Worm (Caenorhabditis elegans): Measurements from ENCODE around the gene M01B2.10.
A peak's percentile ranks its signal among the peaks of the same experiment; 100 is the strongest.
"Not testable (repeated sequence)": the region's sequence is repeated elsewhere in the genome, so short reads cannot be mapped to it uniquely, and the experiment has no call there.

The M01B2.10 gene

DNA sequence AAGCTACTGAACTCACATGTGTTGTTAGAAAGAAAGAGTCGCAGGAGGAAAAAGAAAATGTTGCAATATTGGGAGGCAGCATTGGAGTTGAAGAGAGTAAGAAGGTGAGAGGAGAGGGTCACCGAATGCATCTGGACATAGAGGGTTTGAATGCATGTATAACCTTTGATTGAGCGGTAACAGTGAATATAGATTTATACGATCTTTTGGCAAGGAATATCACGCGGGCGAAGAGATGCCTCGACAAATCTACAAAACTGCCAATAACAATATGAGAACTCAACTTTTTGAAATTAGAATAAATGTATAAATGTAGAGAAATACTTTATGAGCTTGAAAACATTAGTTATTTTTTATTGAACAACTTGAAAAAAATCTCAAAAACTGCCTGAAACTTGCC lies at the start of gene M01B2.10:
Gene M01B2.10 (minus strand): TSS at position 101 of the 400 bp plus-strand sequence.
- not testable (repeated sequence) for TF ChIP-seq mdl-1, nhr-25, hmg-11 (tag; optimal IDR thresholded peaks at IDR 0.05)

DNA sequence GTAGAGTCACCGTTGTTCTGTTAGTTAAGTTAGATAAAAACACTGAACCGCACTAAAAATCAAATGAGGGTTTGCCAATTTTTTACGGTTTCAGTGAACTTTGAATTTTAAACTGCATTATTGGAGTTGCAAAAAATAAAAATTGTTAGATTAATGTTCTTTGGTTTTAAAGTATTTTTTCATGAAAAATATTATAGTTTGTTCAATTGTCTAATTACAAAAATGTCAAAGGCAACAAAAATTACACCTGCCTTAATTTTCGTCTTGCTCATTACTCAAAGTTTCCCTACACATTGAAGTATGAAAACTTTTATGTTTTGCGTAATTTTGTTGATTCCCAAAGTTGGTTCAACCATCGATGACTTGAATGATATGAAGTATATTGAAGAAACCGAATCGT lies 48.5 kb upstream of the M01B2.10 start, which contains the start of gene irld-62:
Gene irld-62 (plus strand): TSS at position 301 of the 400 bp plus-strand sequence.
- no peak for TF ChIP-seq fkh-2 (tag; optimal IDR thresholded peaks at IDR 0.05)
- no peak for TF ChIP-seq mdl-1 (tag; optimal IDR thresholded peaks at IDR 0.05)
- no peak for TF ChIP-seq R02D3.7 (tag; optimal IDR thresholded peaks at IDR 0.05)
- no peak for TF ChIP-seq skn-1 (tag; optimal IDR thresholded peaks at IDR 0.05)
- TF ChIP-seq nhr-25 (tag; optimal IDR thresholded peaks at IDR 0.05), result no peak
- no peak for TF ChIP-seq unc-62 (GFP tag; optimal IDR thresholded peaks at IDR 0.05)
- TF ChIP-seq egl-27 (tag; optimal IDR thresholded peaks at IDR 0.05), result no peak
- no peak for TF ChIP-seq jun-1 (tag; optimal IDR thresholded peaks at IDR 0.05)

DNA sequence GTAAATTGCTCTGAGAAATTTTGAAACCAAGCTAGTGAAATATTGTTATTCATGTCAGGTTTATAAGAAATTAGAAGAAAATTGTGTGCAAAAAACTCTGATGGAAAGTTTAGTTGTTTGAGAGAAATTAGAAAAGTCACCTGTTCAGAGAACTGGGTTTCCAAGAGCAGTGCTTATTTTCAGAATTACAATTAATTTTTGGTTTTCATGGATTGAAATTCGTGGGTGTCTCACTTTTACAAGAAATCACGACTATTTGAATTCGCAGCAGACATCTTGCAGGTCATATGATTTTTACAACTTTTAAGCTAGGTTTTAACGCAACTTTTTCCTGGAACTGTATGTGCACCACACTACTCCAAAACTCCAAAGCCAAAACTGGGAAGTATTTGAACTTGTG lies 46.8 kb upstream of the M01B2.10 start, which contains the start of gene srz-10:
Gene srz-10 (minus strand): TSS at position 88 of the 400 bp plus-strand sequence.
- no peak for TF ChIP-seq mdl-1 (tag; optimal IDR thresholded peaks at IDR 0.05)
- no peak for TF ChIP-seq daf-12 (tag; optimal IDR thresholded peaks at IDR 0.05)
- TF ChIP-seq fkh-2 (tag; optimal IDR thresholded peaks at IDR 0.05), result no peak
- TF ChIP-seq snpc-4 (tag; optimal IDR thresholded peaks at IDR 0.05), result no peak
- TF ChIP-seq aly-2 (tag; optimal IDR thresholded peaks at IDR 0.05), result no peak
- TF ChIP-seq elt-1 (tag; optimal IDR thresholded peaks at IDR 0.05), result no peak
- TF ChIP-seq elt-2 (tag; optimal IDR thresholded peaks at IDR 0.05), result no peak
- no peak for TF ChIP-seq lsy-12 (tag; optimal IDR thresholded peaks at IDR 0.05)
- no peak for TF ChIP-seq nhr-77 (tag; optimal IDR thresholded peaks at IDR 0.05)

- TF ChIP-seq tbx-2 (tag; optimal IDR thresholded peaks at IDR 0.05) (no peak), nhr-12 (tag; optimal IDR thresholded peaks at IDR 0.05) (no peak), elt-2 (tag; optimal IDR thresholded peaks at IDR 0.05) (no peak), lin-39 (tag; optimal IDR thresholded peaks at IDR 0.05) (no peak), fkh-2 (tag; optimal IDR thresholded peaks at IDR 0.05) (no peak), nhr-76 (tag; optimal IDR thresholded peaks at IDR 0.05) (no peak), sea-2 (GFP tag; optimal IDR thresholded peaks at IDR 0.05) (no peak), mml-1 (tag; optimal IDR thresholded peaks at IDR 0.05) (no peak), pha-4 (tag; optimal IDR thresholded peaks at IDR 0.05) (no peak), zag-1 (tag; optimal IDR thresholded peaks at IDR 0.05) (no peak), unc-62 (GFP tag; optimal IDR thresholded peaks at IDR 0.05) (no peak), ZK546.5 (tag; optimal IDR thresholded peaks at IDR 0.05) (no peak), egl-27 (tag; optimal IDR thresholded peaks at IDR 0.05) (no peak)
These were observed 44.5 kb upstream of the M01B2.10 start, which contains the start of gene T26H8.4 for ce11 chrV:15306745-15307144. Gene T26H8.4, minus strand, starts transcription at chrV:15306845.

- TF ChIP-seq nhr-76 (tag; optimal IDR thresholded peaks at IDR 0.05) (no peak), ceh-28 (tag; optimal IDR thresholded peaks at IDR 0.05) (no peak)
These were observed 43.3 kb upstream of the M01B2.10 start, which contains the start of gene T26H8.5 for ce11 chrV:15305502-15305901. Gene T26H8.5, minus strand, starts transcription at chrV:15305602.

DNA sequence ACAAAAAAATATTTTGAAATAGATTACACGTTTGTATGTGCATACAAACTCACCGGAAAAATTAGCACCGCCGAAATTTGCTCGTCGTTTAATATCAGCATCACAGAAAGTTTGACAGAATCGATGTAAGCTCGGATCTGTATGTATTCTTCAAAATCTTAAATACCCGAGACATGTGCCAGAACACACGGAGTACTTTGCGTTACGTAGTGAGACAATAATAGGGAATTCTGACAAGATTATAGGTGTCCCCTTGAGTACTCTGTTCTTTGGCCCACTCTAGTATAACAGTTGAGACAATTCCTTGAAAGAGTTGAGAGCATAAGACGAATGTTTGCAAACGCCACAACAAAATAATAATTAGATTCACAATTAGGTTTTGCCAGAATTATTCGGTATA lies 41.4 kb upstream of the M01B2.10 start, which contains the start of gene srx-48:
Gene srx-48 (minus strand): TSS at position 101 of the 400 bp plus-strand sequence.
- TF ChIP-seq eor-1 (tag; optimal IDR thresholded peaks at IDR 0.05) (no peak), daf-12 (tag; optimal IDR thresholded peaks at IDR 0.05) (no peak)

ce11 chrV:15298597-15298996 lies 36.4 kb upstream of the M01B2.10 start, which contains the start of gene cpr-3:
Gene cpr-3, minus strand, starts transcription at chrV:15298700.
- TF ChIP-seq pqm-1 (tag; optimal IDR thresholded peaks at IDR 0.05) (peak; percentile 99), jun-1 (tag; optimal IDR thresholded peaks at IDR 0.05) (peak; percentile 94), pha-4 (tag; optimal IDR thresholded peaks at IDR 0.05) (peak; percentile 65), egl-5 (tag; optimal IDR thresholded peaks at IDR 0.05) (no peak), ZK546.5 (tag; optimal IDR thresholded peaks at IDR 0.05) (no peak), elt-2 (tag; optimal IDR thresholded peaks at IDR 0.05) (peak; percentile 99), fos-1 (tag; optimal IDR thresholded peaks at IDR 0.05) (peak; percentile 52), nhr-237 (tag; optimal IDR thresholded peaks at IDR 0.05) (no peak), skn-1 (tag; optimal IDR thresholded peaks at IDR 0.05) (peak; percentile 81)

Data from whole organism, L3 larva.